Worm (Caenorhabditis elegans): ENCODE measurements around the gene F56D3.1.
"Not testable (repeated sequence)": the region's sequence is repeated elsewhere in the genome, so short reads cannot be mapped to it uniquely, and the experiment has no call there.

F56D3.1 gene

ce11 chrII:4135259-4135658 is 10.9 kb upstream of the F56D3.1 start, which contains the start of gene ast-1:
ast-1 (minus strand) TSS chrII:4135359.
- TF ChIP-seq T22C8.4 (GFP tag; IDR thresholded peaks at IDR 0.05); ref-1 (GFP tag; conservative IDR thresholded peaks at IDR 0.05); med-1 (GFP tag; optimal IDR thresholded peaks at IDR 0.05; ENCODE audit: insufficient read depth): not testable (repeated sequence)

- no peak for TF ChIP-seq tab-1 (GFP tag; IDR thresholded peaks at IDR 0.05)
- TF ChIP-seq med-1 (GFP tag; optimal IDR thresholded peaks at IDR 0.05; ENCODE audit: insufficient read depth) = no peak
- TF ChIP-seq T22C8.4 (GFP tag; IDR thresholded peaks at IDR 0.05) = no peak
- no peak for TF ChIP-seq flt-1 (GFP tag; IDR thresholded peaks at IDR 0.05)
- TF ChIP-seq cog-1 (tag; optimal IDR thresholded peaks at IDR 0.05) = no peak
- no peak for TF ChIP-seq ref-1 (GFP tag; conservative IDR thresholded peaks at IDR 0.05)
- TF ChIP-seq klf-2 (GFP tag; conservative IDR thresholded peaks at IDR 0.05) = no peak
- no peak for TF ChIP-seq ztf-23 (GFP tag; IDR thresholded peaks at IDR 0.05)
- TF ChIP-seq ztf-29 (GFP tag; IDR thresholded peaks at IDR 0.05) = no peak
Observed at ce11 chrII:4150211-4150610, 4.1 kb downstream of the F56D3.1 start.

ce11 chrII:4151499-4152132 is 5.5 kb downstream of the F56D3.1 start:
- TF ChIP-seq ztf-23 (GFP tag; IDR thresholded peaks at IDR 0.05) (no peak), cog-1 (tag; optimal IDR thresholded peaks at IDR 0.05) (no peak), T22C8.4 (GFP tag; IDR thresholded peaks at IDR 0.05) (no peak), klf-2 (GFP tag; conservative IDR thresholded peaks at IDR 0.05) (no peak), med-1 (GFP tag; optimal IDR thresholded peaks at IDR 0.05; ENCODE audit: insufficient read depth) (no peak), ref-1 (GFP tag; conservative IDR thresholded peaks at IDR 0.05) (no peak), tab-1 (GFP tag; IDR thresholded peaks at IDR 0.05) (no peak), ztf-29 (GFP tag; IDR thresholded peaks at IDR 0.05) (no peak), flt-1 (GFP tag; IDR thresholded peaks at IDR 0.05) (no peak)

DNA sequence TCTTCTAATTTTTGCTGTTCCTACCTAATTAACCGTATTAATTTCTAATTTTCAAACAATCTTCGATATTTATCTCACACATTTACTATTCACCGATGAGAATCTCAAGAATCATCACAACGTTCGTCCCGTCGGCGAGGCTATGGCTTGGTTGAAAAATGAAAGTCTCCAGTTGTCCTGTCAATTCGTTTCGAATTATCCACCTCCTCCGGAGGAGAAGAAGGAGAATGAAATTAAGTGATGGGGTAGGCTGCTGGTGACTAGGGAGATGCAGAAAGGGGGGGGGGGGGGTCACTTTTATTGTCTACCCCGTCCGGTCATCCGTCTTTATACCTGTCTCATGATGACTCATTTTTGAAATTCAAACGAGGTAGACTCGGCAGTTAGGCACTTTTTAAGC is 6.7 kb downstream of the F56D3.1 start:
- TF ChIP-seq tab-1 (GFP tag; IDR thresholded peaks at IDR 0.05) (no peak), cog-1 (tag; optimal IDR thresholded peaks at IDR 0.05) (no peak), med-1 (GFP tag; optimal IDR thresholded peaks at IDR 0.05; ENCODE audit: insufficient read depth) (no peak), ztf-23 (GFP tag; IDR thresholded peaks at IDR 0.05) (no peak), ztf-29 (GFP tag; IDR thresholded peaks at IDR 0.05) (no peak), T22C8.4 (GFP tag; IDR thresholded peaks at IDR 0.05) (no peak), ref-1 (GFP tag; conservative IDR thresholded peaks at IDR 0.05) (no peak), flt-1 (GFP tag; IDR thresholded peaks at IDR 0.05) (no peak), klf-2 (GFP tag; conservative IDR thresholded peaks at IDR 0.05) (no peak)

DNA sequence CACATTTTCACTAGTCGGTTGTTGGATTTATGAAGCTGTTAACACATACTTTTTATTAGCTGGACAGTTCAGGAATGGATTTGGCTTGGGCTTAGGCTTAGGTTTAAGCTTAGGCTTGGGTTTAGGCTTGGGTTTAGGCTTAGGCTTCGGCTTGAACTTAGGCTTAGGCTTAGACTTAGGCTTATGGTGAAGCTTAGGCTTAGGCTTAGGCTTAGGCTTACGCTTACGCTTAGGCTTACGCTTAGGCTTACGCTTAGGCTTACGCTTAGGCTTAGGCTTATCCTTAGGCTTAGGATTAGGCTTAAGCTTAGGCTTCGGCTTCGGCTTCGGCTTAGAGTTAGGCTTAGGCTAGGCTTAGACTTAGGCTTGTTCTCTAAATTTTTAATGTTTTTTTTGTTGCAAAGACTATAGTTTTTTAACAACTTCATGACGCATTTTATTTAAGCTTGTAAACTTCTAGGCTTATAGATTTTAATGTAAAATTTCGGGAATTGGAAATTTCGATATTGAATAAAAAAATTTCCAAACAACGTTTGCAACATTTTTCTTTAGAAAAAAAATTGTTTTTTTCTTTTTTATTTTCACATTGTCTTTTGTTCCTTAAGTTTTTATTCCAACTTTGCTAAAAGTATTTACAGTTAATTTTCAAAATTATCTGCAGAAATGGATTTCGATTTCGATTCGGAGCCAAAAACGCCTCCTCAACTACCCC is 9.1 kb downstream of the F56D3.1 start, which contains the start of gene R03H10.2:
TSS of gene R03H10.2 (plus strand) at position 662 of the 712 bp plus-strand sequence.
- TF ChIP-seq ztf-29 (GFP tag; IDR thresholded peaks at IDR 0.05) (peak; percentile 49; the same call in 1 of the 2 replicates), tab-1 (GFP tag; IDR thresholded peaks at IDR 0.05) (no peak)

ce11 chrII:4157817-4158216 is 11.7 kb downstream of the F56D3.1 start:
- no peak for TF ChIP-seq cog-1 (tag; optimal IDR thresholded peaks at IDR 0.05)
- TF ChIP-seq klf-2 (GFP tag; conservative IDR thresholded peaks at IDR 0.05) = no peak
- no peak for TF ChIP-seq flt-1 (GFP tag; IDR thresholded peaks at IDR 0.05)
- no peak for TF ChIP-seq tab-1 (GFP tag; IDR thresholded peaks at IDR 0.05)
- TF ChIP-seq T22C8.4 (GFP tag; IDR thresholded peaks at IDR 0.05) = no peak
- TF ChIP-seq ztf-23 (GFP tag; IDR thresholded peaks at IDR 0.05) = no peak
- no peak for TF ChIP-seq med-1 (GFP tag; optimal IDR thresholded peaks at IDR 0.05; ENCODE audit: insufficient read depth)
- TF ChIP-seq ztf-29 (GFP tag; IDR thresholded peaks at IDR 0.05) = no peak
- no peak for TF ChIP-seq ref-1 (GFP tag; conservative IDR thresholded peaks at IDR 0.05)

- TF ChIP-seq med-1 (GFP tag; optimal IDR thresholded peaks at IDR 0.05; ENCODE audit: insufficient read depth) = no peak
- TF ChIP-seq ref-1 (GFP tag; conservative IDR thresholded peaks at IDR 0.05) = no peak
- TF ChIP-seq ztf-23 (GFP tag; IDR thresholded peaks at IDR 0.05) = no peak
- no peak for TF ChIP-seq flt-1 (GFP tag; IDR thresholded peaks at IDR 0.05)
- no peak for TF ChIP-seq tab-1 (GFP tag; IDR thresholded peaks at IDR 0.05)
- TF ChIP-seq T22C8.4 (GFP tag; IDR thresholded peaks at IDR 0.05) = no peak
- TF ChIP-seq ztf-29 (GFP tag; IDR thresholded peaks at IDR 0.05) = no peak
- TF ChIP-seq cog-1 (tag; optimal IDR thresholded peaks at IDR 0.05) = no peak
Observed at ce11 chrII:4159570-4159969, 13.4 kb downstream of the F56D3.1 start.

DNA sequence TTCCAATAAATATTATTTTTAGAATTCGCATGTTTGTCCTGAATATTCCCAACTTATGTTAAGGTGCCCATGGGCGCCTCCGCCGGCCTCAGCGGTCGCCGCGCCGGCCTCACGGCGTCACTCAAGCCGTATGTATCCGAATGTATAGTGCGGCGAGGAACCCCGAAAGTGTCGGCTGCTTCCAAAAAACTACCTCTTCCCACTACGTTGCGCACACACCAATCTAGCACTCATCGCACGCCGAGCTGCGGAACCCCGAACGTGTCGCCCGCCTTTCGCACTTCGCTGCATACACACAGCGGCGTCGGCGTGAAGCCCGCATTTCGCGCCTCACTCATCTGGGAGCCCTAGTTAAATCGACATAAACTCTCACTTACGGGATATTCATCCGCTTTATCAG is 21.7 kb downstream of the F56D3.1 start:
- TF ChIP-seq T22C8.4 (GFP tag; IDR thresholded peaks at IDR 0.05) (no peak), klf-2 (GFP tag; conservative IDR thresholded peaks at IDR 0.05) (no peak), ztf-23 (GFP tag; IDR thresholded peaks at IDR 0.05) (no peak), ref-1 (GFP tag; conservative IDR thresholded peaks at IDR 0.05) (no peak), ztf-29 (GFP tag; IDR thresholded peaks at IDR 0.05) (no peak), tab-1 (GFP tag; IDR thresholded peaks at IDR 0.05) (no peak), cog-1 (tag; optimal IDR thresholded peaks at IDR 0.05) (no peak), flt-1 (GFP tag; IDR thresholded peaks at IDR 0.05) (no peak), med-1 (GFP tag; optimal IDR thresholded peaks at IDR 0.05; ENCODE audit: insufficient read depth) (no peak)

- TF ChIP-seq ztf-23 (GFP tag; IDR thresholded peaks at IDR 0.05); ref-1 (GFP tag; conservative IDR thresholded peaks at IDR 0.05); ztf-29 (GFP tag; IDR thresholded peaks at IDR 0.05): not testable (repeated sequence)
Observed at ce11 chrII:4168404-4168803, 22.3 kb downstream of the F56D3.1 start, which contains the start of gene R03H10.4. R03H10.4 (minus strand) TSS chrII:4168504.

DNA sequence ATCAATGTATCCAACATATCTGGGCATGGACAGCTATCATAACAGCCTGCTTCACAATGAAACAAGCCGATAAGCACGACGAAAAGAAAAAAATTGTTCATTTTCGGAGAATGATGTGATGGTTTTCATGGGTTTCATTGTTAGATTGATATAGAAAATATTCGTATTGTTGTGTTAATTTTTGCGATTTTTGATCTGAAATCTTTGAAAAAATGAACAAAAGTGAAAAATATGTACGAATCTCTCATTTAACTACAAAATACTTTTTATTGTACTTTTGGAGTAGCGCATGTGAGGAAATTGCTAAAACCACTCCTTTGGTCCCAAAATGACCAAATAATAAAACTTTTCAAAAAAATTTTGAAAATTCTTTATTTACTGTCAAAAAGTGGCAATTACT is 24.4 kb downstream of the F56D3.1 start, which contains the start of gene R03H10.5:
TSS of gene R03H10.5 (minus strand) at position 101 of the 400 bp plus-strand sequence.
- TF ChIP-seq flt-1 (GFP tag; IDR thresholded peaks at IDR 0.05) (no peak), ref-1 (GFP tag; conservative IDR thresholded peaks at IDR 0.05) (no peak), tab-1 (GFP tag; IDR thresholded peaks at IDR 0.05) (no peak), klf-2 (GFP tag; conservative IDR thresholded peaks at IDR 0.05) (no peak), T22C8.4 (GFP tag; IDR thresholded peaks at IDR 0.05) (no peak), med-1 (GFP tag; optimal IDR thresholded peaks at IDR 0.05; ENCODE audit: insufficient read depth) (no peak), ztf-29 (GFP tag; IDR thresholded peaks at IDR 0.05) (no peak), ztf-23 (GFP tag; IDR thresholded peaks at IDR 0.05) (no peak), cog-1 (tag; optimal IDR thresholded peaks at IDR 0.05) (no peak)

Measured in whole organism, midembryonic.